Worm (Caenorhabditis elegans) whole organism, early embryonic: ENCODE data around the gene C03B1.1.

Experiments used
- B0310.2 ChIP-seq: sonication (generic microtip); optimal IDR thresholded peaks from 2 replicates; lab custom pipeline; 2016; ENCODE audit warnings: mild to moderate bottlenecking, missing genetic modification characterization, missing compliant biosample characterization
- F13C5.2 ChIP-seq: sonication (generic microtip); optimal IDR thresholded peaks from 2 replicates; lab custom pipeline; 2017; ENCODE audit warnings: mild to moderate bottlenecking, missing genetic modification characterization, inconsistent platforms, missing compliant biosample characterization
- aly-1 ChIP-seq: sonication (generic microtip); optimal IDR thresholded peaks from 2 replicates; lab custom pipeline; 2016; ENCODE audit warnings: missing genetic modification characterization, missing compliant biosample characterization
- ama-1 ChIP-seq: fragments of 150-350 bp; optimal IDR thresholded peaks from 2 replicates; lab custom pipeline; 2014
- ceh-13 ChIP-seq: fragments of 200-800 bp; sonication (Bioruptor generic); optimal IDR thresholded peaks from 2 replicates; lab custom pipeline; 2018; ENCODE audit warnings: mild to moderate bottlenecking, missing genetic modification characterization, missing compliant biosample characterization
- ceh-36 ChIP-seq: sonication (generic microtip); optimal IDR thresholded peaks from 2 replicates; lab custom pipeline; 2016; ENCODE audit warnings: missing genetic modification characterization, inconsistent platforms, missing compliant biosample characterization
- ets-7 ChIP-seq: sonication (generic microtip); optimal IDR thresholded peaks from 2 replicates; lab custom pipeline; 2016; ENCODE audit warnings: missing genotype, missing genetic modification characterization, missing compliant biosample characterization
- flt-1 ChIP-seq: fragments of 200-800 bp; sonication (Bioruptor generic); IDR thresholded peaks from 2 replicates; pipeline ENCODE4 v1.3.6; 2022; ENCODE audit warnings: missing genetic modification characterization, missing compliant biosample characterization
- hmbx-1 ChIP-seq: sonication (generic microtip); optimal IDR thresholded peaks from 2 replicates; lab custom pipeline; 2016; ENCODE audit warnings: mild to moderate bottlenecking, missing genetic modification characterization, missing compliant biosample characterization
- hmg-4 ChIP-seq: fragments of 200-800 bp; sonication (Bioruptor generic); optimal IDR thresholded peaks from 2 replicates; lab custom pipeline; 2018; ENCODE audit warnings: mild to moderate bottlenecking, missing genetic modification characterization, missing compliant biosample characterization
- hnd-1 ChIP-seq: sonication (generic microtip); optimal IDR thresholded peaks from 2 replicates; lab custom pipeline; 2016; ENCODE audit warnings: missing genetic modification characterization, missing compliant biosample characterization
- pes-1 ChIP-seq: fragments of 200-800 bp; sonication (Bioruptor generic); IDR thresholded peaks from 2 replicates; pipeline ENCODE4 v1.3.6; 2022; ENCODE audit warnings: missing genetic modification reagents, missing genetic modification characterization, missing compliant biosample characterization
- scrt-1 ChIP-seq: fragments of 200-800 bp; sonication (Bioruptor generic); IDR thresholded peaks from 2 replicates; pipeline ENCODE4 v1.3.6; 2022; ENCODE audit warnings: missing genetic modification characterization, missing compliant biosample characterization
- sea-1 ChIP-seq: fragments of 200-800 bp; sonication (Bioruptor generic); conservative IDR thresholded peaks from 2 replicates; pipeline ENCODE4 v1.3.6; 2022; ENCODE audit warnings: missing genetic modification characterization, missing compliant biosample characterization
- tbx-11 ChIP-seq: fragments of 200-800 bp; sonication (Bioruptor generic); IDR thresholded peaks from 2 replicates; pipeline ENCODE4 v1.3.6; 2022; ENCODE audit warnings: missing genetic modification characterization, missing compliant biosample characterization
- tbx-37 ChIP-seq: fragments of 200-800 bp; sonication (Bioruptor generic); conservative IDR thresholded peaks from 2 replicates; pipeline ENCODE4 v1.3.6; 2022; ENCODE audit warnings: missing genetic modification reagents, missing genetic modification characterization, missing compliant biosample characterization
- tra-4 ChIP-seq: sonication (generic microtip); optimal IDR thresholded peaks from 2 replicates; lab custom pipeline; 2017; ENCODE audit warnings: missing genetic modification characterization, missing compliant biosample characterization

The C03B1.1 gene

ce11 chrX:6374451-6374850 lies at the start of gene C03B1.1:
Gene C03B1.1 (plus strand): TSS chrX:6374751.
- no peak for TF ChIP-seq pes-1 (GFP tag; lab: Robert Waterston, UW)
- no peak for TF ChIP-seq ceh-36 (tag; lab: Kevin White, UChicago)
- no peak for TF ChIP-seq ets-7 (tag; lab: Kevin White, UChicago)
- no peak for TF ChIP-seq sea-1 (GFP tag; lab: Robert Waterston, UW)
- no peak for TF ChIP-seq tra-4
- no peak for TF ChIP-seq flt-1 (GFP tag; lab: Robert Waterston, UW)
- no peak for TF ChIP-seq hmg-4 (GFP tag; lab: Kevin White, UChicago)
- no peak for TF ChIP-seq aly-1 (tag; lab: Kevin White, UChicago)
- no peak for TF ChIP-seq hnd-1 (tag; lab: Kevin White, UChicago)
- no peak for TF ChIP-seq scrt-1 (GFP tag; lab: Robert Waterston, UW)
- TF ChIP-seq B0310.2 (tag; lab: Kevin White, UChicago): no peak
- no peak for TF ChIP-seq tbx-11 (GFP tag; lab: Robert Waterston, UW)
- no peak for TF ChIP-seq tbx-37
- TF ChIP-seq hmbx-1 (tag; lab: Kevin White, UChicago): no peak

DNA sequence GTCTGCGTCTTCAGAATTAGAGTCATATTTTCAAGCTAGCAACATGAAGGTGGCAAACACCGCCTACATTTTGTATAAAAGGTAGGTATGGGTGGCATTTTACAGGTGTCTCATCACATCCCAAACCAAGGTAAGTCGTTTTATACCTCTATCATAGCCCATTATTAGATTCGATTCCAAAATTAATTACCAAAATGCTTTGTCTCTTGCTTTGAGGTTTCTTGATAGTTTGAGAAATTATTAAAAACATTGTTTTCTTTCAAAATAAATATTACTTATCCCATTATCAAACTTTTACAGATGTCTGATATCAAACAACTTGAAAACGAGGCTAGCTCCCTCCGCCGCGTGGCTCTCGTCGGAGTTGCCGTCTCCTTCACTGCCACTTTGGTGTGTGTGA lies 48.5 kb upstream of the C03B1.1 start, which contains the start of gene col-168:
Gene col-168, plus strand, starts transcription at position 301 of the 400 bp plus-strand sequence.
- no peak for TF ChIP-seq ets-7 (tag; lab: Kevin White, UChicago)
- TF ChIP-seq scrt-1 (GFP tag; lab: Robert Waterston, UW): no peak
- TF ChIP-seq ceh-13 (GFP tag; lab: Kevin White, UChicago): no peak
- TF ChIP-seq hmbx-1 (tag; lab: Kevin White, UChicago): no peak
- TF ChIP-seq ama-1 (lab: Kevin White, UChicago): no peak
- no peak for TF ChIP-seq flt-1 (GFP tag; lab: Robert Waterston, UW)
- TF ChIP-seq tra-4: no peak
- TF ChIP-seq pes-1 (GFP tag; lab: Robert Waterston, UW): no peak
- TF ChIP-seq hmg-4 (GFP tag; lab: Kevin White, UChicago): no peak
- no peak for TF ChIP-seq ceh-36 (tag; lab: Kevin White, UChicago)
- TF ChIP-seq tbx-11 (GFP tag; lab: Robert Waterston, UW): no peak
- no peak for TF ChIP-seq hnd-1 (tag; lab: Kevin White, UChicago)
- TF ChIP-seq sea-1 (GFP tag; lab: Robert Waterston, UW): no peak
- TF ChIP-seq F13C5.2: no peak
- TF ChIP-seq B0310.2 (tag; lab: Kevin White, UChicago): no peak
- TF ChIP-seq tbx-37: no peak
- TF ChIP-seq aly-1 (tag; lab: Kevin White, UChicago): no peak

- TF ChIP-seq tbx-11 (GFP tag; lab: Robert Waterston, UW): no peak
- TF ChIP-seq B0310.2 (tag; lab: Kevin White, UChicago): no peak
- TF ChIP-seq ceh-36 (tag; lab: Kevin White, UChicago): no peak
- TF ChIP-seq F13C5.2: no peak
- no peak for TF ChIP-seq ets-7 (tag; lab: Kevin White, UChicago)
- TF ChIP-seq flt-1 (GFP tag; lab: Robert Waterston, UW): no peak
- TF ChIP-seq tbx-37: no peak
- no peak for TF ChIP-seq ceh-13 (GFP tag; lab: Kevin White, UChicago)
- no peak for TF ChIP-seq scrt-1 (GFP tag; lab: Robert Waterston, UW)
- TF ChIP-seq aly-1 (tag; lab: Kevin White, UChicago): no peak
- no peak for TF ChIP-seq sea-1 (GFP tag; lab: Robert Waterston, UW)
Observed at ce11 chrX:6328860-6329259, 45.7 kb upstream of the C03B1.1 start, which contains the start of gene col-169. Gene col-169 (plus strand): TSS chrX:6329160.

DNA sequence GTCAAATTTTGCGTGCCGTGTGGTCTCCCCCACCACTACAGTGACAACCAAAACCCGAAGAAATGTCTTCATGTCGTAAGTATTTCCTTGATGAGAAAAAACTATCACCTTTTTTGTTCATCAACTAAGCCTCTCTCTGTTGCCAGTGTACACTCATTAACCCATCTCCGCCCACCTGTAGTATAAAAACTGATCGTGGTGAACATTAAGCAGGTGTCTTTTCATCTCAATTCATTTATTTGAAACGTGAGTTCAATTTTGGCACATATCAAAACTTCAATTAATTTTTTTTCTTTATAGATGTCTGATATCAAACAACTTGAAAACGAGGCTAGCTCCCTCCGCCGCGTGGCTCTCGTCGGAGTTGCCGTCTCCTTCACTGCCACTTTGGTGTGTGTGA lies 43.1 kb upstream of the C03B1.1 start, which contains the start of gene col-170:
Gene col-170, plus strand, starts transcription at position 301 of the 400 bp plus-strand sequence.
- no peak for TF ChIP-seq B0310.2 (tag; lab: Kevin White, UChicago)
- TF ChIP-seq ama-1 (lab: Kevin White, UChicago): no peak
- TF ChIP-seq tbx-11 (GFP tag; lab: Robert Waterston, UW): no peak
- no peak for TF ChIP-seq F13C5.2
- no peak for TF ChIP-seq tra-4
- no peak for TF ChIP-seq scrt-1 (GFP tag; lab: Robert Waterston, UW)
- no peak for TF ChIP-seq ets-7 (tag; lab: Kevin White, UChicago)
- TF ChIP-seq pes-1 (GFP tag; lab: Robert Waterston, UW): no peak
- no peak for TF ChIP-seq tbx-37
- TF ChIP-seq hmbx-1 (tag; lab: Kevin White, UChicago): no peak
- TF ChIP-seq sea-1 (GFP tag; lab: Robert Waterston, UW): no peak
- TF ChIP-seq hnd-1 (tag; lab: Kevin White, UChicago): no peak
- TF ChIP-seq ceh-13 (GFP tag; lab: Kevin White, UChicago): no peak
- no peak for TF ChIP-seq flt-1 (GFP tag; lab: Robert Waterston, UW)
- no peak for TF ChIP-seq ceh-36 (tag; lab: Kevin White, UChicago)

DNA sequence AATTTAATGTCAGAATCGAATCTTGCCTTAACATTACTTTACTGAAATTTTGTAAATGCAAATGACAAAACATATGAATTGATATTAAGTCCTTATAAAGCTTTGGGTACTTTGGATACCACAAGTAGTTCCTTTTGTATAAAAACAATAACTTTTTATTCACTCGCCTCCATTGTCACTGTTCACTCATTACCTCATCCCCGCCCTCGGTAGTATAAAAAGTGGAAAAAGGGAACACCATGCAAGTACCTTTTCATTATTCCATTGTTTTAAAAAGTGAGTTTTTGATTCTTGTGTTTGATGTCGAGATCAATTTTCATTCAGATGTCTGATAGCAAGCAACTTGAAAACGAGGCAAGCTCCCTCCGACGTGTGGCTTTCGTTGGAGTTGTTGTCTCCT lies 40.6 kb upstream of the C03B1.1 start, which contains the start of gene col-171:
Gene col-171, plus strand, starts transcription at position 301 of the 400 bp plus-strand sequence.
- no peak for TF ChIP-seq tbx-37
- no peak for TF ChIP-seq ama-1 (lab: Kevin White, UChicago)
- TF ChIP-seq F13C5.2: no peak
- no peak for TF ChIP-seq hnd-1 (tag; lab: Kevin White, UChicago)
- no peak for TF ChIP-seq ceh-36 (tag; lab: Kevin White, UChicago)
- TF ChIP-seq tbx-11 (GFP tag; lab: Robert Waterston, UW): no peak
- TF ChIP-seq sea-1 (GFP tag; lab: Robert Waterston, UW): no peak
- no peak for TF ChIP-seq hmbx-1 (tag; lab: Kevin White, UChicago)
- TF ChIP-seq aly-1 (tag; lab: Kevin White, UChicago): no peak
- TF ChIP-seq pes-1 (GFP tag; lab: Robert Waterston, UW): no peak
- no peak for TF ChIP-seq ceh-13 (GFP tag; lab: Kevin White, UChicago)
- TF ChIP-seq ets-7 (tag; lab: Kevin White, UChicago): no peak
- no peak for TF ChIP-seq tra-4
- no peak for TF ChIP-seq B0310.2 (tag; lab: Kevin White, UChicago)
- no peak for TF ChIP-seq hmg-4 (GFP tag; lab: Kevin White, UChicago)
- no peak for TF ChIP-seq scrt-1 (GFP tag; lab: Robert Waterston, UW)
- TF ChIP-seq flt-1 (GFP tag; lab: Robert Waterston, UW): no peak

ce11 chrX:6334602-6335001 lies 39.9 kb upstream of the C03B1.1 start:
- TF ChIP-seq hnd-1 (tag; lab: Kevin White, UChicago) (no peak), hmbx-1 (tag; lab: Kevin White, UChicago) (no peak), F13C5.2 (no peak), flt-1 (GFP tag; lab: Robert Waterston, UW) (no peak), B0310.2 (tag; lab: Kevin White, UChicago) (no peak), pes-1 (GFP tag; lab: Robert Waterston, UW) (no peak), aly-1 (tag; lab: Kevin White, UChicago) (no peak), hmg-4 (GFP tag; lab: Kevin White, UChicago) (no peak), sea-1 (GFP tag; lab: Robert Waterston, UW) (no peak), ceh-36 (tag; lab: Kevin White, UChicago) (no peak), scrt-1 (GFP tag; lab: Robert Waterston, UW) (no peak), ceh-13 (GFP tag; lab: Kevin White, UChicago) (no peak), tbx-11 (GFP tag; lab: Robert Waterston, UW) (no peak)
